Fruit fly (Drosophila melanogaster): Measurements from ENCODE around the gene Ocho.

Ocho gene

dm6 chr3L:15013957-15014692, 39.5 kb downstream of the Ocho start, which contains the start of gene Reck (continued):
- TF ChIP-seq HLH4C (GFP tag; IDR thresholded peaks at IDR 0.05; ENCODE audit: partially characterized antibody) (no peak), HmgZ (tag; optimal IDR thresholded peaks at IDR 0.05) (no peak), oc (tag; optimal IDR thresholded peaks at IDR 0.05) (peak; percentile 80), dm (GFP tag; optimal IDR thresholded peaks at IDR 0.05) (no peak), bowl (GFP tag; IDR thresholded peaks at IDR 0.05) (peak; percentile 49), CG3407 (GFP tag; optimal IDR thresholded peaks at IDR 0.05) (peak; percentile 47), C15 (GFP tag; IDR thresholded peaks at IDR 0.05) (peak; percentile 73; the same call in 2 of the 3 replicates), CG4404 (GFP tag; IDR thresholded peaks at IDR 0.05) (no peak), BtbVII (GFP tag; optimal IDR thresholded peaks at IDR 0.05) (peak; percentile 85), CG7271 (tag; optimal IDR thresholded peaks at IDR 0.05) (peak; percentile 85), tin (GFP tag; optimal IDR thresholded peaks at IDR 0.05) (peak; percentile 84), Chrac-16 (GFP tag; optimal IDR thresholded peaks at IDR 0.05) (peak; percentile 72), Bdp1 (GFP tag; optimal IDR thresholded peaks at IDR 0.05) (no peak), Gug (GFP tag; IDR thresholded peaks at IDR 0.05) (peak; percentile 64; the same call in 2 of the 4 replicates), CG30431 (GFP tag; optimal IDR thresholded peaks at IDR 0.05) (peak; percentile 71), dan (GFP tag; IDR thresholded peaks at IDR 0.05) (no peak), Antp (GFP tag; optimal IDR thresholded peaks at IDR 0.05) (no peak), CG12299 (tag; optimal IDR thresholded peaks at IDR 0.05) (peak; percentile 58), HHEX (GFP tag; optimal IDR thresholded peaks at IDR 0.05) (peak; percentile 84), NfI (GFP tag; optimal IDR thresholded peaks at IDR 0.05) (peak; percentile 77), CG6854 (GFP tag; optimal IDR thresholded peaks at IDR 0.05) (peak; percentile 75), gt (GFP tag; IDR thresholded peaks at IDR 0.05) (peak; percentile 29; the same call in 1 of the 2 replicates), CG11723 (GFP tag; optimal IDR thresholded peaks at IDR 0.05) (peak; percentile 50), CG12391 (tag; optimal IDR thresholded peaks at IDR 0.05) (peak; percentile 90), sc (optimal IDR thresholded peaks at IDR 0.05) (no peak), sc (GFP tag; optimal IDR thresholded peaks at IDR 0.05) (peak; percentile 52), CG2889 (GFP tag; IDR thresholded peaks at IDR 0.05) (peak; percentile 54; the same call in 2 of the 3 replicates), mld (GFP tag; IDR thresholded peaks at IDR 0.05; ENCODE audit: partially characterized antibody) (no peak), CG10431 (GFP tag; optimal IDR thresholded peaks at IDR 0.05) (peak; percentile 19), crol (GFP tag; IDR thresholded peaks at IDR 0.05) (no peak), Hr3 (GFP tag; optimal IDR thresholded peaks at IDR 0.05) (peak; percentile 80), vnd (GFP tag; IDR thresholded peaks at IDR 0.05; ENCODE audit: partially characterized antibody) (no peak), dmrt11E (tag; optimal IDR thresholded peaks at IDR 0.05) (peak; percentile 84), CG16815 (GFP tag; optimal IDR thresholded peaks at IDR 0.05) (peak; percentile 59), GATAe (GFP tag; conservative IDR thresholded peaks at IDR 0.05) (no peak), bigmax (GFP tag; optimal IDR thresholded peaks at IDR 0.05) (no peak), rib (GFP tag; IDR thresholded peaks at IDR 0.05) (no peak), CG14050 (GFP tag; IDR thresholded peaks at IDR 0.05) (peak; percentile 80), ap (GFP tag; IDR thresholded peaks at IDR 0.05) (peak; percentile 64), zfh1 (GFP tag; IDR thresholded peaks at IDR 0.05) (peak; percentile 83; the same call in 2 of the 3 replicates), CG7786 (GFP tag; optimal IDR thresholded peaks at IDR 0.05) (peak; percentile 20), slbo (GFP tag; IDR thresholded peaks at IDR 0.05) (peak; percentile 77), CG31365 (tag; optimal IDR thresholded peaks at IDR 0.05) (peak; percentile 98), CG4617 (GFP tag; optimal IDR thresholded peaks at IDR 0.05; ENCODE audit: borderline replicate concordance) (peak; percentile 1), pho (GFP tag; optimal IDR thresholded peaks at IDR 0.05) (no peak), HLHmδ (GFP tag; optimal IDR thresholded peaks at IDR 0.05) (peak; percentile 10), salm (tag; optimal IDR thresholded peaks at IDR 0.05) (peak; percentile 63), CG6175 (GFP tag; IDR thresholded peaks at IDR 0.05) (peak; percentile 33; the same call in 1 of the 3 replicates), CG1647 (GFP tag; optimal IDR thresholded peaks at IDR 0.05) (peak; percentile 25), CG33557 (GFP tag; optimal IDR thresholded peaks at IDR 0.05) (peak; percentile 59)
